Fruit fly (Drosophila melanogaster): Measurements from ENCODE around the gene Apc.

Apc gene

dm6 chr3R:28887559-28888432, 43.2 kb upstream of the Apc start, which contains the start of the genes CG33203 and Doa (continued):
- no peak for TF ChIP-seq CG17328 (GFP tag; IDR thresholded peaks at IDR 0.05)
- TF ChIP-seq dati (GFP tag; IDR thresholded peaks at IDR 0.05) = no peak
- no peak for TF ChIP-seq CG11560 (tag; IDR thresholded peaks at IDR 0.05)
- no peak for TF ChIP-seq bigmax (GFP tag; optimal IDR thresholded peaks at IDR 0.05)
- no peak for TF ChIP-seq CG10959 (GFP tag; IDR thresholded peaks at IDR 0.05)
- peak; percentile 99 for TF ChIP-seq CG10267 (tag; optimal IDR thresholded peaks at IDR 0.05)
- TF ChIP-seq CG6854 (GFP tag; optimal IDR thresholded peaks at IDR 0.05) = no peak
- TF ChIP-seq CG14014 (GFP tag; IDR thresholded peaks at IDR 0.05) = no peak
- TF ChIP-seq pum (GFP tag; optimal IDR thresholded peaks at IDR 0.05) = peak; percentile 68
- no peak for TF ChIP-seq Taf1 (GFP tag; IDR thresholded peaks at IDR 0.05)
- TF ChIP-seq CG2116 (GFP tag; optimal IDR thresholded peaks at IDR 0.05) = peak; percentile 100
- no peak for TF ChIP-seq YL-1 (GFP tag; optimal IDR thresholded peaks at IDR 0.05)
- no peak for TF ChIP-seq CG31388 (GFP tag; optimal IDR thresholded peaks at IDR 0.05)
- TF ChIP-seq ken (GFP tag; IDR thresholded peaks at IDR 0.05) = 0 out of 3 replicates have a peak, but pooled peaks have one; percentile 10
- no peak for TF ChIP-seq nom (GFP tag; optimal IDR thresholded peaks at IDR 0.05)
- no peak for TF ChIP-seq Hr51 (GFP tag; optimal IDR thresholded peaks at IDR 0.05)
- TF ChIP-seq cato (GFP tag; optimal IDR thresholded peaks at IDR 0.05; ENCODE audit: borderline replicate concordance) = no peak
- no peak for TF ChIP-seq CG31365 (tag; optimal IDR thresholded peaks at IDR 0.05)
- peak in 1 of 2 experiments; percentile 7 for TF ChIP-seq bsh (GFP tag; optimal IDR thresholded peaks at IDR 0.05)
- TF ChIP-seq Awh (GFP tag; IDR thresholded peaks at IDR 0.05) = no peak
- no peak for TF ChIP-seq CG15479 (GFP tag; optimal IDR thresholded peaks at IDR 0.05)
- no peak for TF ChIP-seq CG8089 (GFP tag; optimal IDR thresholded peaks at IDR 0.05)
- peak; percentile 45 for TF ChIP-seq ems (GFP tag; optimal IDR thresholded peaks at IDR 0.05)
- no peak for TF ChIP-seq CG2889 (GFP tag; IDR thresholded peaks at IDR 0.05)
- no peak for TF ChIP-seq gce (GFP tag; IDR thresholded peaks at IDR 0.05)
- TF ChIP-seq CG9932 (GFP tag; IDR thresholded peaks at IDR 0.05) = peak; percentile 86
- TF ChIP-seq nerfin-2 (GFP tag; IDR thresholded peaks at IDR 0.05; ENCODE audit: partially characterized antibody) = peak; percentile 77
- TF ChIP-seq CG8924 (tag; optimal IDR thresholded peaks at IDR 0.05) = no peak
- TF ChIP-seq Side (GFP tag; optimal IDR thresholded peaks at IDR 0.05) = peak; percentile 18
- TF ChIP-seq Jarid2 (GFP tag; optimal IDR thresholded peaks at IDR 0.05) = no peak
- TF ChIP-seq CG7987 (GFP tag; optimal IDR thresholded peaks at IDR 0.05) = peak; percentile 20
- TF ChIP-seq ATbp (GFP tag; optimal IDR thresholded peaks at IDR 0.05) = no peak
- peak in 1 of 2 experiments; percentile 53 for TF ChIP-seq chif (GFP tag; optimal IDR thresholded peaks at IDR 0.05)
- TF ChIP-seq cwo (GFP tag; optimal IDR thresholded peaks at IDR 0.05) = no peak
- TF ChIP-seq CG5180 (GFP tag; optimal IDR thresholded peaks at IDR 0.05) = no peak
- TF ChIP-seq CG15269 (tag; optimal IDR thresholded peaks at IDR 0.05) = no peak
- TF ChIP-seq h (optimal IDR thresholded peaks at IDR 0.05) = no peak
- TF ChIP-seq Ssrp (tag; optimal IDR thresholded peaks at IDR 0.05) = no peak
- TF ChIP-seq Myb (GFP tag; optimal IDR thresholded peaks at IDR 0.05) = peak; percentile 98
- no peak for TF ChIP-seq CG6272 (GFP tag; IDR thresholded peaks at IDR 0.05)
- TF ChIP-seq ro (GFP tag; IDR thresholded peaks at IDR 0.05) = no peak
- TF ChIP-seq pita (GFP tag; optimal IDR thresholded peaks at IDR 0.05) = no peak
- TF ChIP-seq bcd (GFP tag; optimal IDR thresholded peaks at IDR 0.05) = peak; percentile 67
- no peak for TF ChIP-seq onecut (GFP tag; IDR thresholded peaks at IDR 0.05)
- TF ChIP-seq tap (tag; optimal IDR thresholded peaks at IDR 0.05) = no peak
- no peak for TF ChIP-seq TFAM (GFP tag; optimal IDR thresholded peaks at IDR 0.05)
- 0 out of 2 replicates have a peak, but pooled peaks have one; percentile 24 for TF ChIP-seq stc (GFP tag; IDR thresholded peaks at IDR 0.05)
- no peak for TF ChIP-seq Dek (tag; optimal IDR thresholded peaks at IDR 0.05)
- peak; percentile 40 for TF ChIP-seq Hr3 (GFP tag; optimal IDR thresholded peaks at IDR 0.05)
